Worm (Caenorhabditis elegans): ENCODE results near the gene grd-5.
A peak's percentile ranks its signal among the peaks of the same experiment; 100 is the strongest.

ce11 chrV:8643093-8643492 is 24.3 kb downstream of the grd-5 start, which contains the start of gene asp-13:
- TF ChIP-seq skn-1 (tag; optimal IDR thresholded peaks at IDR 0.05) (no peak), fos-1 (tag; optimal IDR thresholded peaks at IDR 0.05) (peak; percentile 38), unc-39 (tag; optimal IDR thresholded peaks at IDR 0.05) (no peak), unc-55 (GFP tag; optimal IDR thresholded peaks at IDR 0.05) (no peak), elt-3 (tag; optimal IDR thresholded peaks at IDR 0.05) (no peak), nhr-25 (tag; optimal IDR thresholded peaks at IDR 0.05) (no peak), egl-27 (tag; optimal IDR thresholded peaks at IDR 0.05) (no peak), ztf-11 (tag; optimal IDR thresholded peaks at IDR 0.05) (no peak)

Data from whole organism, L2 larva.